Worm (Caenorhabditis elegans) whole organism, L1 larva: Measurements from ENCODE around the gene C14B1.3.

Experiments
- C04F5.9 ChIP-seq: sonication (generic microtip); optimal IDR thresholded peaks from 2 replicates; lab custom pipeline; 2016; ENCODE audit warnings: missing genetic modification characterization, missing compliant biosample characterization
- C34B4.2 ChIP-seq: sonication (generic microtip); optimal IDR thresholded peaks from 2 replicates; lab custom pipeline; 2017; ENCODE audit warnings: mild to moderate bottlenecking, missing genetic modification characterization, missing compliant biosample characterization
- aha-1 ChIP-seq: fragments of 150-350 bp; optimal IDR thresholded peaks from 2 replicates; lab custom pipeline; 2014; ENCODE audit warnings: missing biosample characterization, missing genetic modification characterization
- ama-1 ChIP-seq: fragments of 150-350 bp; optimal IDR thresholded peaks from 2 replicates; lab custom pipeline; 2014
- blmp-1 ChIP-seq: fragments of 150-350 bp; optimal IDR thresholded peaks from 2 replicates; lab custom pipeline; 2014; ENCODE audit warnings: missing biosample characterization, missing genetic modification characterization
- ceh-8 ChIP-seq: fragments of 200-800 bp; sonication (Bioruptor generic); optimal IDR thresholded peaks from 2 replicates; lab custom pipeline; 2018; ENCODE audit warnings: mild to moderate bottlenecking, missing genetic modification characterization, moderate library complexity, missing compliant biosample characterization
- ceh-82 ChIP-seq, 3 experiments: fragments of 150-350 bp in 1 of 3; sonication (generic microtip) in 2 of 3; optimal IDR thresholded peaks; 2 replicates each; lab custom pipeline; 2014 to 2017; ENCODE audit warnings: missing biosample characterization in 3 of 3, missing genetic modification characterization in 3 of 3
- ces-1 ChIP-seq: fragments of 150-350 bp; optimal IDR thresholded peaks from 2 replicates; lab custom pipeline; 2014; ENCODE audit warnings: missing biosample characterization, missing genetic modification reagents, missing genetic modification characterization
- dpl-1 ChIP-seq, 3 experiments: fragments of 150-350 bp in 2 of 3; sonication (generic microtip) in 1 of 3; optimal IDR thresholded peaks; 2 replicates each; lab custom pipeline; 2014 to 2017; ENCODE audit warnings: missing biosample characterization in 3 of 3, missing genetic modification characterization in 3 of 3, missing genetic modification reagents in 3 of 3
- dsc-1 ChIP-seq: sonication (generic microtip); optimal IDR thresholded peaks from 2 replicates; lab custom pipeline; 2016; ENCODE audit warnings: mild to moderate bottlenecking, missing genetic modification characterization, missing compliant biosample characterization
- efl-1 ChIP-seq, 4 experiments: fragments of 150-350 bp; optimal IDR thresholded peaks in 3 of 4; peaks in 1 of 4; 1 replicate in 1 of 4; 2 replicates in 3 of 4; lab custom pipeline; 2014; ENCODE audit warnings: missing biosample characterization in 2 of 4, missing genetic modification characterization in 2 of 4, missing genetic modification reagents in 2 of 4
- egl-13 ChIP-seq: sonication (generic microtip); optimal IDR thresholded peaks from 2 replicates; lab custom pipeline; 2016; ENCODE audit warnings: missing genotype, missing genetic modification reagents, missing genetic modification characterization, missing compliant biosample characterization
- elt-3 ChIP-seq, 6 experiments: fragments of 150-350 bp in 1 of 6; sonication (generic microtip); optimal IDR thresholded peaks; 2 replicates each; lab custom pipeline; 2017 to 2018; ENCODE audit warnings: missing biosample characterization in 6 of 6, missing genetic modification characterization in 6 of 6, inconsistent platforms in 1 of 6
- fkh-10 ChIP-seq: sonication (generic microtip); optimal IDR thresholded peaks from 2 replicates; lab custom pipeline; 2017; ENCODE audit warnings: missing biosample characterization, missing genetic modification reagents, missing genetic modification characterization
- fkh-8 ChIP-seq: sonication (generic microtip); optimal IDR thresholded peaks from 2 replicates; lab custom pipeline; 2016; ENCODE audit warnings: mild to moderate bottlenecking, missing genetic modification characterization, missing compliant biosample characterization
- fos-1 ChIP-seq: fragments of 150-350 bp; optimal IDR thresholded peaks from 2 replicates; lab custom pipeline; 2014; ENCODE audit warnings: missing biosample characterization, missing genetic modification characterization
- grh-1 ChIP-seq: fragments of 200-800 bp; sonication (Bioruptor generic); IDR thresholded peaks from 2 replicates; pipeline ENCODE4 v1.3.6; 2022; ENCODE audit warnings: missing genetic modification reagents, missing genetic modification characterization, missing compliant biosample characterization
- hlh-4 ChIP-seq: sonication (generic microtip); optimal IDR thresholded peaks from 2 replicates; lab custom pipeline; 2016; ENCODE audit warnings: mild to moderate bottlenecking, missing genetic modification characterization, missing compliant biosample characterization
- lin-13 ChIP-seq: fragments of 150-350 bp; optimal IDR thresholded peaks from 2 replicates; lab custom pipeline; 2014; ENCODE audit warnings: missing biosample characterization, missing genetic modification reagents, missing genetic modification characterization
- lin-14 ChIP-seq: fragments of 200-800 bp; sonication (Bioruptor generic); optimal IDR thresholded peaks from 2 replicates; lab custom pipeline; 2018; ENCODE audit warnings: mild to moderate bottlenecking, missing genetic modification characterization, moderate library complexity, missing compliant biosample characterization
- lin-15B ChIP-seq: fragments of 150-350 bp; sonication (generic microtip); optimal IDR thresholded peaks from 3 replicates; lab custom pipeline; 2014; ENCODE audit warnings: missing biosample characterization, missing genetic modification characterization
- lin-39 ChIP-seq: fragments of 150-350 bp; optimal IDR thresholded peaks from 2 replicates; lab custom pipeline; 2014; ENCODE audit warnings: missing biosample characterization, missing genetic modification reagents, missing genetic modification characterization
- lir-3 ChIP-seq: sonication (generic microtip); optimal IDR thresholded peaks from 2 replicates; lab custom pipeline; 2016; ENCODE audit warnings: mild to moderate bottlenecking, missing genetic modification characterization, moderate library complexity, missing compliant biosample characterization; ENCODE audit not compliant: poor library complexity
- lsy-2 ChIP-seq, 2 experiments: fragments of 150-350 bp; optimal IDR thresholded peaks; 2 replicates each; lab custom pipeline; 2014; ENCODE audit warnings: missing biosample characterization in 2 of 2, missing genetic modification characterization in 2 of 2
- mdl-1 ChIP-seq, 2 experiments: fragments of 150-350 bp; optimal IDR thresholded peaks; 2 replicates each; lab custom pipeline; 2014 to 2017; ENCODE audit warnings: missing biosample characterization in 2 of 2, missing genetic modification characterization in 2 of 2, inconsistent platforms in 1 of 2
- mep-1 ChIP-seq: fragments of 150-350 bp; optimal IDR thresholded peaks from 2 replicates; lab custom pipeline; 2014; ENCODE audit warnings: missing biosample characterization, missing genetic modification characterization
- nhr-11 ChIP-seq: fragments of 150-350 bp; optimal IDR thresholded peaks from 2 replicates; lab custom pipeline; 2014; ENCODE audit warnings: missing biosample characterization, missing genetic modification characterization
- nhr-19 ChIP-seq: fragments of 200-800 bp; sonication (Bioruptor generic); conservative IDR thresholded peaks from 2 replicates; pipeline ENCODE4 v1.3.6; 2022; ENCODE audit warnings: missing genetic modification characterization, missing compliant biosample characterization
- nhr-20 ChIP-seq: sonication (generic microtip); optimal IDR thresholded peaks from 2 replicates; lab custom pipeline; 2016; ENCODE audit warnings: mild to moderate bottlenecking, missing genetic modification characterization, missing compliant biosample characterization
- nhr-28 ChIP-seq: fragments of 150-350 bp; optimal IDR thresholded peaks from 2 replicates; lab custom pipeline; 2014; ENCODE audit warnings: missing biosample characterization, missing genetic modification characterization
- nhr-71 ChIP-seq: sonication (generic microtip); optimal IDR thresholded peaks from 2 replicates; lab custom pipeline; 2016; ENCODE audit warnings: mild to moderate bottlenecking, missing genetic modification characterization, moderate library complexity, missing compliant biosample characterization
- nhr-77 ChIP-seq: fragments of 150-350 bp; optimal IDR thresholded peaks from 2 replicates; lab custom pipeline; 2014; ENCODE audit warnings: missing biosample characterization, missing genetic modification characterization
- nhr-85 ChIP-seq: sonication (generic microtip); peaks from one replicate; lab custom pipeline; 2016; ENCODE audit warnings: missing genetic modification characterization, inconsistent platforms, missing compliant biosample characterization
- nhr-90 ChIP-seq: sonication (generic microtip); optimal IDR thresholded peaks from 2 replicates; lab custom pipeline; 2016; ENCODE audit warnings: mild to moderate bottlenecking, missing genetic modification characterization, missing compliant biosample characterization; ENCODE audit not compliant: poor library complexity
- pax-3 ChIP-seq: fragments of 200-800 bp; sonication (Bioruptor generic); optimal IDR thresholded peaks from 2 replicates; lab custom pipeline; 2018; ENCODE audit warnings: mild to moderate bottlenecking, missing genetic modification characterization, moderate library complexity, missing compliant biosample characterization
- pqm-1 ChIP-seq: sonication (generic microtip); optimal IDR thresholded peaks from 3 replicates; lab custom pipeline; 2017; ENCODE audit warnings: missing biosample characterization, missing genetic modification characterization
- rnt-1 ChIP-seq: sonication (generic microtip); optimal IDR thresholded peaks from 2 replicates; lab custom pipeline; 2016; ENCODE audit warnings: mild to moderate bottlenecking, missing genetic modification characterization, moderate library complexity, missing compliant biosample characterization
- skn-1 ChIP-seq: fragments of 150-350 bp; optimal IDR thresholded peaks from 2 replicates; lab custom pipeline; 2014; ENCODE audit warnings: missing biosample characterization, missing genetic modification characterization
- snpc-4 ChIP-seq: fragments of 150-350 bp; optimal IDR thresholded peaks from 2 replicates; lab custom pipeline; 2014; ENCODE audit warnings: missing biosample characterization, missing genetic modification characterization
- snu-23 ChIP-seq: sonication (generic microtip); optimal IDR thresholded peaks from 2 replicates; lab custom pipeline; 2016; ENCODE audit warnings: missing genetic modification characterization, missing compliant biosample characterization
- sox-4 ChIP-seq: sonication (generic microtip); optimal IDR thresholded peaks from 2 replicates; lab custom pipeline; 2016; ENCODE audit warnings: missing genetic modification characterization, missing compliant biosample characterization
- swsn-7 ChIP-seq: sonication (generic microtip); optimal IDR thresholded peaks from 2 replicates; lab custom pipeline; 2016; ENCODE audit warnings: missing genetic modification characterization, missing compliant biosample characterization
- tlp-1 ChIP-seq: fragments of 150-350 bp; optimal IDR thresholded peaks from 2 replicates; lab custom pipeline; 2014; ENCODE audit warnings: missing biosample characterization, missing genetic modification characterization
- unc-130 ChIP-seq: fragments of 150-350 bp; optimal IDR thresholded peaks from 2 replicates; lab custom pipeline; 2017; ENCODE audit warnings: missing biosample characterization, missing genetic modification characterization, inconsistent platforms
- unc-62 ChIP-seq: fragments of 150-350 bp; optimal IDR thresholded peaks from 2 replicates; lab custom pipeline; 2014; ENCODE audit warnings: missing biosample characterization, missing genetic modification reagents, missing genetic modification characterization
- unc-98 ChIP-seq: fragments of 200-800 bp; sonication (Bioruptor generic); IDR thresholded peaks from 2 replicates; pipeline ENCODE4 v1.3.6; 2022; ENCODE audit warnings: missing genetic modification characterization, missing compliant biosample characterization
- vab-15 ChIP-seq: sonication (generic microtip); optimal IDR thresholded peaks from 2 replicates; lab custom pipeline; 2017; ENCODE audit warnings: missing genotype, mild to moderate bottlenecking, missing genetic modification characterization, missing compliant biosample characterization
- xbp-1 ChIP-seq: sonication (generic microtip); optimal IDR thresholded peaks from 2 replicates; lab custom pipeline; 2016; ENCODE audit warnings: missing genetic modification characterization, missing compliant biosample characterization
- zag-1 ChIP-seq: fragments of 150-350 bp; optimal IDR thresholded peaks from 2 replicates; lab custom pipeline; 2014; ENCODE audit warnings: missing biosample characterization, missing genetic modification characterization
- zip-4 ChIP-seq: fragments of 200-800 bp; sonication (Bioruptor generic); optimal IDR thresholded peaks from 2 replicates; lab custom pipeline; 2018; ENCODE audit warnings: mild to moderate bottlenecking, missing genetic modification characterization, moderate library complexity, missing compliant biosample characterization

Gene C14B1.3

DNA sequence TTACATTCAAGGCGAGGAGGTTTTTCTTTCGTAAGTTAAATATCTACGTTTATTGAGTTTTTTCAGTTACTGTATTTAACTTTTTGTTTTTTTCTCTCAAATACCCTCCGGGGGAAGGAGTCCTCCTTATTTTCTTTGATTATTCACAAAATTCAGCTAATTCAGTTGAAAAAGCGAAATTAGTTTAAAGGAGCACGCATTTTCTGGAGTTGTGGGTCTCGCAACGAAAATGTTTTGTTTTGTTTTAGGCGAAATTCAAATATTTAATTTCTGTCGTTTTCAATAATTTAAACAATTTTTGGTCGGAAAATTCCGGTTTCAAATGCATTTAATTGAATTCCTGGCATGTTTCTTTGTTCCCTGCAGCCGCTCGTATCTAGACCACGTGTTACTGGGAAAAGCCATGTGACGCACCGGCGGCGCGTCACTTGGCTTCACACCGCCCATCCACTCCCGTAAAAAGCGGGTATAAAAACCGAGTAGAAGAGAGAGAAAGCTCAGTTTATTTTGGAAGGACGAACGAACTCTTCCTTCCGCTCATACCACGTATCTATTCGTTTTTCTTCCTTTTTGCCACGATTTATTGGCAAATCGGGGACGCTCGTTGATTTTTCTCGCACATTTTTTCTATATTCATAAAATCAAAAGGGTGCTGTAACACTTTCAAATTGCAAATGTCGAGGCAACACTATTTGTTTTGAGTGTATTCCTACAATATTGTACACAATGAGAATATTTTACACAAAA, 32.3 kb downstream of the C14B1.3 start:
- no peak for TF ChIP-seq fkh-10 (GFP tag; lab: Kevin White, UChicago)
- peak; percentile 4 for TF ChIP-seq nhr-20 (tag; lab: Kevin White, UChicago)
- peak in 1 of 3 experiments; percentile 39 for TF ChIP-seq dpl-1 (GFP tag; optimal IDR thresholded peaks at IDR 0.05; lab: Kevin White, UChicago)
- TF ChIP-seq C34B4.2 (tag; lab: Kevin White, UChicago) = no peak
- no peak for TF ChIP-seq vab-15 (tag; lab: Kevin White, UChicago)
- TF ChIP-seq fos-1 = no peak
- no peak for TF ChIP-seq lin-15B
- no peak for TF ChIP-seq lin-13 (GFP tag; lab: Kevin White, UChicago)
- no peak for TF ChIP-seq elt-3 (tag; optimal IDR thresholded peaks at IDR 0.05; lab: Kevin White, UChicago)
- TF ChIP-seq fkh-8 (tag; lab: Kevin White, UChicago) = peak; percentile 33
- TF ChIP-seq unc-62 (GFP tag; lab: Kevin White, UChicago) = no peak
- peak; percentile 55 for TF ChIP-seq nhr-85
- no peak for TF ChIP-seq nhr-90 (tag; lab: Kevin White, UChicago)
- TF ChIP-seq aha-1 (tag; lab: Kevin White, UChicago) = no peak
- TF ChIP-seq lir-3 (tag; lab: Kevin White, UChicago) = no peak
- TF ChIP-seq sox-4 (tag; lab: Kevin White, UChicago) = no peak
- TF ChIP-seq unc-130 (tag; lab: Kevin White, UChicago) = peak; percentile 1
- no peak for TF ChIP-seq zip-4 (GFP tag; lab: Kevin White, UChicago)
- TF ChIP-seq dsc-1 (tag; lab: Kevin White, UChicago) = no peak
- no peak for TF ChIP-seq lin-39 (tag; lab: Kevin White, UChicago)
- TF ChIP-seq hlh-4 = no peak
- no peak for TF ChIP-seq unc-98
- peak; percentile 58 for TF ChIP-seq nhr-71
- TF ChIP-seq rnt-1 = peak; percentile 43
- no peak for TF ChIP-seq nhr-77
- TF ChIP-seq mdl-1 (tag; optimal IDR thresholded peaks at IDR 0.05; lab: Kevin White, UChicago) = no peak
- no peak for TF ChIP-seq ceh-82 (tag; optimal IDR thresholded peaks at IDR 0.05; lab: Kevin White, UChicago)
- no peak for TF ChIP-seq snpc-4
- no peak for TF ChIP-seq swsn-7 (tag; lab: Kevin White, UChicago)
- peak; percentile 27 for TF ChIP-seq blmp-1 (tag; lab: Kevin White, UChicago)
- TF ChIP-seq ama-1 (lab: Kevin White, UChicago) = peak; percentile 74
- no peak for TF ChIP-seq nhr-11
- TF ChIP-seq ces-1 = no peak
- peak; percentile 18 for TF ChIP-seq xbp-1 (tag; lab: Kevin White, UChicago)
- no peak for TF ChIP-seq grh-1 (GFP tag; lab: Robert Waterston, UW)
- no peak for TF ChIP-seq C04F5.9 (tag; lab: Kevin White, UChicago)
- TF ChIP-seq nhr-19 (GFP tag; lab: Robert Waterston, UW) = peak; percentile 32
- TF ChIP-seq ceh-8 = peak; percentile 11
- no peak for TF ChIP-seq pqm-1 (tag; lab: Kevin White, UChicago)
- TF ChIP-seq skn-1 (tag; lab: Kevin White, UChicago) = no peak
- no peak for TF ChIP-seq mep-1 (tag; lab: Kevin White, UChicago)
- TF ChIP-seq pax-3 (tag; lab: Kevin White, UChicago) = no peak
- peak; percentile 76 for TF ChIP-seq lin-14 (GFP tag; lab: Kevin White, UChicago)
- TF ChIP-seq lsy-2 (tag; optimal IDR thresholded peaks at IDR 0.05; lab: Kevin White, UChicago) = no peak
- TF ChIP-seq zag-1 (tag; lab: Kevin White, UChicago) = no peak
- no peak for TF ChIP-seq egl-13 (tag; lab: Kevin White, UChicago)
- TF ChIP-seq tlp-1 (tag; lab: Kevin White, UChicago) = no peak
- TF ChIP-seq efl-1 (optimal IDR thresholded peaks at IDR 0.05; lab: Kevin White, UChicago) = peak; percentile 43 to 58
- TF ChIP-seq efl-1 (GFP tag; optimal IDR thresholded peaks at IDR 0.05 in 1 of 2; lab: Kevin White, UChicago) = peak in 1 of 2 experiments; percentile 75
- TF ChIP-seq snu-23 (GFP tag; lab: Kevin White, UChicago) = peak; percentile 35
- no peak for TF ChIP-seq nhr-28 (tag; lab: Kevin White, UChicago)
